Worm (Caenorhabditis elegans) whole organism, early embryonic: ENCODE results near the gene F35E8.1.

Source experiments
- ama-1 ChIP-seq: fragments of 150-350 bp; optimal IDR thresholded peaks from 2 replicates; lab custom pipeline; 2014
- ceh-13 ChIP-seq: fragments of 200-800 bp; sonication (Bioruptor generic); optimal IDR thresholded peaks from 2 replicates; lab custom pipeline; 2018; ENCODE audit warnings: mild to moderate bottlenecking, missing genetic modification characterization, missing compliant biosample characterization
- hmg-4 ChIP-seq: fragments of 200-800 bp; sonication (Bioruptor generic); optimal IDR thresholded peaks from 2 replicates; lab custom pipeline; 2018; ENCODE audit warnings: mild to moderate bottlenecking, missing genetic modification characterization, missing compliant biosample characterization
- tbx-11 ChIP-seq: fragments of 200-800 bp; sonication (Bioruptor generic); IDR thresholded peaks from 2 replicates; pipeline ENCODE4 v1.3.6; 2022; ENCODE audit warnings: missing genetic modification characterization, missing compliant biosample characterization
- tra-4 ChIP-seq: sonication (generic microtip); optimal IDR thresholded peaks from 2 replicates; lab custom pipeline; 2017; ENCODE audit warnings: missing genetic modification characterization, missing compliant biosample characterization

- TF ChIP-seq ama-1 (lab: Kevin White, UChicago) (no peak), hmg-4 (GFP tag; lab: Kevin White, UChicago) (no peak), tra-4 (tag; lab: Kevin White, UChicago) (no peak), tbx-11 (GFP tag; lab: Robert Waterston, UW) (no peak), ceh-13 (GFP tag; lab: Kevin White, UChicago) (no peak)
These were observed 10.5 kb upstream of the F35E8.1 start, which contains the start of gene gst-38 for ce11 chrV:15915919-15916318.
